Fruit fly (Drosophila melanogaster) whole organism, embryonic: Measurements from ENCODE around the gene CG18281.
A peak's percentile ranks its signal among the peaks of the same experiment; 100 is the strongest.

ENCODE experiments used
- B-H1 ChIP-seq: fragments of 200-800 bp; sonication (Bioruptor generic); IDR thresholded peaks from 3 replicates; pipeline ENCODE4 v1.3.6; 2022; ENCODE audit warnings: missing biosample characterization, missing genetic modification characterization
- Blimp-1 ChIP-seq: fragments of 200-800 bp; sonication (Bioruptor generic); optimal IDR thresholded peaks from 3 replicates; lab custom pipeline; 2018; ENCODE audit warnings: missing biosample characterization, missing genetic modification characterization, mild to moderate bottlenecking, moderate library complexity, missing genetic modification reagents
- CG10147 ChIP-seq: fragments of 200-800 bp; sonication (Bioruptor generic); optimal IDR thresholded peaks from 2 replicates; lab custom pipeline; 2019; ENCODE audit warnings: missing biosample characterization, mild to moderate bottlenecking, missing genetic modification characterization, moderate library complexity
- CG10366 ChIP-seq: fragments of 200-800 bp; sonication (Bioruptor generic); IDR thresholded peaks from 2 replicates; pipeline ENCODE4 v1.3.6; 2022; ENCODE audit warnings: missing biosample characterization, missing genetic modification characterization
- CG10431 ChIP-seq: fragments of 200-800 bp; sonication (Bioruptor generic); optimal IDR thresholded peaks from 3 replicates; lab custom pipeline; 2018; ENCODE audit warnings: missing biosample characterization, mild to moderate bottlenecking, missing genetic modification characterization
- CG10979 ChIP-seq: fragments of 200-800 bp; sonication (Bioruptor generic); optimal IDR thresholded peaks from 2 replicates; lab custom pipeline; 2018; ENCODE audit warnings: missing biosample characterization, mild to moderate bottlenecking, missing genetic modification characterization, moderate library complexity
- CG11093 ChIP-seq: fragments of 200-800 bp; sonication (Bioruptor generic); IDR thresholded peaks from 3 replicates; pipeline ENCODE4 v1.3.6; 2022; ENCODE audit warnings: missing biosample characterization, missing genetic modification characterization
- CG12942 ChIP-seq: fragments of 200-800 bp; sonication (Bioruptor generic); optimal IDR thresholded peaks from 3 replicates; lab custom pipeline; 2016; ENCODE audit warnings: missing biosample characterization, missing genetic modification characterization
- CG13123 ChIP-seq: fragments of 200-800 bp; sonication (Bioruptor generic); optimal IDR thresholded peaks from 2 replicates; lab custom pipeline; 2016; ENCODE audit warnings: missing biosample characterization, missing genetic modification characterization
- CG13894 ChIP-seq: fragments of 200-800 bp; sonication (Bioruptor generic); optimal IDR thresholded peaks from 3 replicates; lab custom pipeline; 2018; ENCODE audit warnings: missing biosample characterization, mild to moderate bottlenecking, missing genetic modification characterization, moderate library complexity
- CG14667 ChIP-seq: fragments of 200-800 bp; sonication (Bioruptor generic); IDR thresholded peaks from 2 replicates; pipeline ENCODE4 v1.3.6; 2022; ENCODE audit warnings: missing biosample characterization, missing genetic modification characterization
- CG16815 ChIP-seq: fragments of 200-800 bp; sonication (Bioruptor generic); optimal IDR thresholded peaks from 3 replicates; lab custom pipeline; 2017; ENCODE audit warnings: missing biosample characterization, mild to moderate bottlenecking, missing genetic modification characterization
- CG30020 ChIP-seq: fragments of 200-800 bp; optimal IDR thresholded peaks from 2 replicates; lab custom pipeline; 2019; ENCODE audit warnings: missing biosample characterization, mild to moderate bottlenecking, missing genetic modification characterization, moderate library complexity
- CG3995 ChIP-seq: fragments of 200-800 bp; sonication (Bioruptor generic); optimal IDR thresholded peaks from 3 replicates; lab custom pipeline; 2016; ENCODE audit warnings: missing biosample characterization, missing genetic modification characterization
- CG6254 ChIP-seq: fragments of 200-800 bp; sonication (Bioruptor generic); optimal IDR thresholded peaks from 3 replicates; lab custom pipeline; 2017; ENCODE audit warnings: mild to moderate bottlenecking, missing biosample characterization, missing genetic modification reagents, missing genetic modification characterization
- CG6813 ChIP-seq: fragments of 200-800 bp; sonication (Bioruptor generic); optimal IDR thresholded peaks from 2 replicates; lab custom pipeline; 2017; ENCODE audit warnings: missing biosample characterization, missing genetic modification characterization, mild to moderate bottlenecking, moderate library complexity, missing genetic modification reagents
- CG6854 ChIP-seq: fragments of 200-800 bp; sonication (Bioruptor generic); optimal IDR thresholded peaks from 3 replicates; lab custom pipeline; 2017; ENCODE audit warnings: missing biosample characterization, mild to moderate bottlenecking, missing genetic modification characterization
- CG8388 ChIP-seq: fragments of 200-800 bp; sonication (Bioruptor generic); optimal IDR thresholded peaks from 2 replicates; lab custom pipeline; 2019; ENCODE audit warnings: missing biosample characterization, mild to moderate bottlenecking, missing genetic modification characterization, moderate library complexity
- Dad ChIP-seq: fragments of 200-800 bp; sonication (Bioruptor generic); optimal IDR thresholded peaks from 3 replicates; lab custom pipeline; 2016; ENCODE audit warnings: missing biosample characterization, missing genetic modification characterization
- Dek ChIP-seq: fragments of 200-800 bp; sonication (Bioruptor generic); optimal IDR thresholded peaks from 3 replicates; lab custom pipeline; 2019; ENCODE audit warnings: missing biosample characterization, mild to moderate bottlenecking, missing genetic modification characterization, moderate library complexity
- Dip3 ChIP-seq: fragments of 200-800 bp; sonication (Bioruptor generic); optimal IDR thresholded peaks from 3 replicates; lab custom pipeline; 2016; ENCODE audit warnings: missing biosample characterization, missing genetic modification characterization
- Dp ChIP-seq: fragments of 200-800 bp; sonication (Bioruptor generic); optimal IDR thresholded peaks from 2 replicates; lab custom pipeline; 2018; ENCODE audit warnings: missing biosample characterization, mild to moderate bottlenecking, missing genetic modification characterization, moderate library complexity
- Fer1 ChIP-seq: fragments of 200-800 bp; sonication (Bioruptor generic); optimal IDR thresholded peaks from 2 replicates; lab custom pipeline; 2017; ENCODE audit warnings: missing biosample characterization, mild to moderate bottlenecking, missing genetic modification characterization
- Fer3 ChIP-seq: fragments of 200-800 bp; sonication (Bioruptor generic); optimal IDR thresholded peaks from 2 replicates; lab custom pipeline; 2018; ENCODE audit warnings: missing biosample characterization, mild to moderate bottlenecking, missing genetic modification characterization, moderate library complexity
- GATAe ChIP-seq: fragments of 200-800 bp; sonication (Bioruptor generic); conservative IDR thresholded peaks from 2 replicates; pipeline ENCODE4 v1.3.6; 2022; ENCODE audit warnings: missing biosample characterization, missing genetic modification characterization
- H2.0 ChIP-seq: fragments of 200-800 bp; sonication (Bioruptor generic); IDR thresholded peaks from 2 replicates; pipeline ENCODE4 v1.3.6; 2022; ENCODE audit warnings: missing biosample characterization, missing genetic modification characterization
- Hey ChIP-seq: fragments of 200-800 bp; sonication (Bioruptor generic); optimal IDR thresholded peaks from 3 replicates; lab custom pipeline; 2018; ENCODE audit warnings: missing biosample characterization, mild to moderate bottlenecking, missing genetic modification characterization
- Lpt ChIP-seq: fragments of >200 bp; optimal IDR thresholded peaks from 2 replicates; lab custom pipeline; 2018; ENCODE audit warnings: missing biosample characterization, missing genetic modification characterization
- Med ChIP-seq: fragments of 200-800 bp; sonication (Bioruptor generic); peaks from one replicate; lab custom pipeline; 2016; ENCODE audit warnings: missing biosample characterization, missing genetic modification characterization, mild to moderate bottlenecking, inconsistent platforms, moderate library complexity
- Nf-YC ChIP-seq: fragments of 200-800 bp; optimal IDR thresholded peaks from 3 replicates; lab custom pipeline; 2019; ENCODE audit warnings: missing biosample characterization, mild to moderate bottlenecking, missing genetic modification characterization, moderate library complexity
- Opbp ChIP-seq: fragments of 200-800 bp; sonication (Bioruptor generic); IDR thresholded peaks from 3 replicates; pipeline ENCODE4 v1.3.6; 2022; ENCODE audit warnings: missing biosample characterization, missing genetic modification characterization; ENCODE audit not compliant: partially characterized antibody
- Optix ChIP-seq: fragments of 200-800 bp; sonication (Bioruptor generic); IDR thresholded peaks from 3 replicates; pipeline ENCODE4 v1.3.6; 2022; ENCODE audit warnings: missing biosample characterization, missing genetic modification characterization
- Ssrp ChIP-seq: fragments of 200-800 bp; sonication (Bioruptor generic); optimal IDR thresholded peaks from 2 replicates; lab custom pipeline; 2018; ENCODE audit warnings: missing biosample characterization, mild to moderate bottlenecking, missing genetic modification characterization, moderate library complexity
- abd-A ChIP-seq: fragments of 200-800 bp; sonication (Bioruptor generic); optimal IDR thresholded peaks from 3 replicates; lab custom pipeline; 2019; ENCODE audit warnings: missing biosample characterization, mild to moderate bottlenecking, missing genetic modification characterization, moderate library complexity
- bowl ChIP-seq: fragments of 200-800 bp; sonication (Bioruptor generic); IDR thresholded peaks from 2 replicates; pipeline ENCODE4 v1.3.6; 2022; ENCODE audit warnings: missing biosample characterization, missing genetic modification characterization
- caup ChIP-seq: fragments of 200-800 bp; sonication (Bioruptor generic); optimal IDR thresholded peaks from 3 replicates; lab custom pipeline; 2017; ENCODE audit warnings: missing biosample characterization, mild to moderate bottlenecking, missing genetic modification characterization, moderate library complexity; ENCODE audit not compliant: severe bottlenecking
- chinmo ChIP-seq: fragments of 200-800 bp; sonication (Bioruptor generic); IDR thresholded peaks from 4 replicates; pipeline ENCODE4 v1.3.6; 2022; ENCODE audit warnings: missing biosample characterization, missing genetic modification characterization; ENCODE audit not compliant: partially characterized antibody
- chn ChIP-seq: fragments of 200-800 bp; sonication (Bioruptor generic); optimal IDR thresholded peaks from 2 replicates; lab custom pipeline; 2016; ENCODE audit warnings: missing biosample characterization, missing genetic modification characterization
- emc ChIP-seq: fragments of 200-800 bp; sonication (Bioruptor generic); optimal IDR thresholded peaks from 2 replicates; lab custom pipeline; 2016; ENCODE audit warnings: missing biosample characterization, missing genetic modification characterization
- fd3F ChIP-seq: fragments of 200-800 bp; sonication (Bioruptor generic); optimal IDR thresholded peaks from 2 replicates; lab custom pipeline; 2018; ENCODE audit warnings: missing biosample characterization, mild to moderate bottlenecking, missing genetic modification characterization, moderate library complexity
- gcm ChIP-seq: fragments of 200-800 bp; sonication (Bioruptor generic); optimal IDR thresholded peaks from 2 replicates; lab custom pipeline; 2019; ENCODE audit warnings: missing biosample characterization, mild to moderate bottlenecking, missing genetic modification characterization, moderate library complexity
- pan ChIP-seq, 4 experiments: fragments of >200 bp in 3 of 4; fragments of 200-800 bp in 1 of 4; sonication (Bioruptor generic) in 1 of 4; optimal IDR thresholded peaks in 3 of 4; IDR thresholded peaks in 1 of 4; 2 replicates each; pipeline versions ENCODE4 v1.3.6 to Lab custom; 2017 to 2022; ENCODE audit warnings: missing biosample characterization in 2 of 4, missing genetic modification characterization in 2 of 4, mixed read lengths in 1 of 4
- ranshi ChIP-seq: fragments of 200-800 bp; sonication (Bioruptor generic); IDR thresholded peaks from 2 replicates; pipeline ENCODE4 v1.3.6; 2022; ENCODE audit warnings: missing biosample characterization, missing genetic modification characterization
- schlank ChIP-seq: fragments of 200-800 bp; sonication (Bioruptor generic); optimal IDR thresholded peaks from 2 replicates; lab custom pipeline; 2018; ENCODE audit warnings: missing biosample characterization, mild to moderate bottlenecking, missing genetic modification characterization
- sna ChIP-seq: fragments of 200-800 bp; sonication (Bioruptor generic); IDR thresholded peaks from 2 replicates; pipeline ENCODE4 v1.3.6; 2022; ENCODE audit warnings: missing biosample characterization, missing genetic modification characterization; ENCODE audit not compliant: partially characterized antibody
- stc ChIP-seq: fragments of 200-800 bp; sonication (Bioruptor generic); IDR thresholded peaks from 2 replicates; pipeline ENCODE4 v1.3.6; 2022; ENCODE audit warnings: missing biosample characterization, missing genetic modification characterization
- tll ChIP-seq, 2 experiments: fragments of 200-800 bp in 1 of 2; fragments of >200 bp in 1 of 2; sonication (Bioruptor generic) in 1 of 2; optimal IDR thresholded peaks; 2 replicates each; lab custom pipeline; 2017 to 2019; ENCODE audit warnings: missing biosample characterization in 2 of 2, missing genetic modification characterization in 2 of 2, mild to moderate bottlenecking in 1 of 2, moderate library complexity in 1 of 2
- unpg ChIP-seq: fragments of 200-800 bp; sonication (Bioruptor generic); optimal IDR thresholded peaks from 3 replicates; lab custom pipeline; 2018; ENCODE audit warnings: missing biosample characterization, mild to moderate bottlenecking, missing genetic modification characterization, moderate library complexity
- z ChIP-seq: fragments of 200-800 bp; sonication (Bioruptor generic); IDR thresholded peaks from 3 replicates; pipeline ENCODE4 v1.3.6; 2022; ENCODE audit warnings: missing biosample characterization, missing genetic modification characterization

CG18281 gene

DNA sequence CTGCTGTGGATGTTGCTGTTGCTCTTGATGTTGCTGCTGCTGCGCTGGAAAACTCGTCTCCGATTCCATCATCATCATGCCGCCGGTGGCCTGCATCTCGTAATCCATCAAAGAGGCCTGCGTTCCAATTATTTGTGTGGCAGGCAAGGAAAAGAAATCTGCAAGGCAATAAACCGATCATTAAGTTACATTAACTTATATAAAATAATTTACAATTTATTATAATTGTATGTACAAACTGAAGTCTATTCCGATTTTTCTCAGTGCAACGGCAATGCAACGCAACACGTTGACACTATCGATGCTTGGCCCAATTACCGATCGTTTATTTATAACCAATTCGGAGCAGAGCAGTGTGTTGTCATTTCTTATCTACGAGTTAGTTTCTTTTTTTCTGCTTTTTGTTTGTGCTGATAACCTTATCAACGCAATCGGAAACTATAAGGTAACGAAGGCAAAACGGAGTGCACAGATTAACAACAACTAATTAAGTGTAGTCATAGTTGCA lies 28.6 kb upstream of the CG18281 start (continued):
- TF ChIP-seq sna (GFP tag; lab: Robert Waterston, UW) (no peak), Med (GFP tag; lab: Kevin White, UChicago) (peak; percentile 76), Dp (GFP tag; lab: Kevin White, UChicago) (no peak), CG30020 (tag; lab: Kevin White, UChicago) (no peak), Blimp-1 (GFP tag; lab: Kevin White, UChicago) (peak; percentile 59), Nf-YC (tag; lab: Kevin White, UChicago) (peak; percentile 33), stc (peak; percentile 60), CG6813 (GFP tag; lab: Kevin White, UChicago) (peak; percentile 68), chn (GFP tag; lab: Kevin White, UChicago) (no peak), Ssrp (tag; lab: Kevin White, UChicago) (peak; percentile 19), pan (optimal IDR thresholded peaks at IDR 0.05; lab: Kevin White, UChicago) (no peak), pan (GFP tag; optimal IDR thresholded peaks at IDR 0.05 in 1 of 2, IDR thresholded peaks at IDR 0.05 in 1 of 2) (peak in 1 of 2 experiments; percentile 69), B-H1 (GFP tag; lab: Robert Waterston, UW) (no peak), schlank (tag; lab: Kevin White, UChicago) (no peak), tll (GFP tag; optimal IDR thresholded peaks at IDR 0.05; lab: Kevin White, UChicago) (no peak), Optix (peak; percentile 61; the same call in 2 of the 3 replicates), emc (GFP tag; lab: Kevin White, UChicago) (no peak), Fer1 (GFP tag; lab: Kevin White, UChicago) (peak; percentile 63), fd3F (no peak), H2.0 (peak; percentile 54), GATAe (GFP tag; lab: Robert Waterston, UW) (0 out of 2 replicates have a peak, but pooled peaks have one; percentile 21), z (GFP tag; lab: Robert Waterston, UW) (no peak), CG10431 (GFP tag; lab: Kevin White, UChicago) (no peak), chinmo (peak; percentile 84), CG13894 (tag; lab: Kevin White, UChicago) (no peak), CG8388 (GFP tag; lab: Kevin White, UChicago) (peak; percentile 42), abd-A (no peak), CG11093 (GFP tag; lab: Robert Waterston, UW) (no peak; the same call in 2 of the 3 replicates), ranshi (GFP tag; lab: Robert Waterston, UW) (peak; percentile 43; the same call in 1 of the 2 replicates), CG6254 (peak; percentile 71), bowl (GFP tag; lab: Robert Waterston, UW) (no peak), Dip3 (GFP tag; lab: Kevin White, UChicago) (no peak), Dek (peak; percentile 35), CG16815 (no peak), gcm (GFP tag; lab: Kevin White, UChicago) (peak; percentile 44), CG13123 (GFP tag; lab: Kevin White, UChicago) (no peak), caup (GFP tag; lab: Kevin White, UChicago) (peak; percentile 18), Fer3 (peak; percentile 1), Hey (tag; lab: Kevin White, UChicago) (no peak), CG14667 (GFP tag; lab: Robert Waterston, UW) (no peak), CG10979 (tag; lab: Kevin White, UChicago) (peak; percentile 45), Lpt (GFP tag; lab: Kevin White, UChicago) (no peak), CG10147 (GFP tag; lab: Kevin White, UChicago) (peak; percentile 23), Dad (no peak), unpg (GFP tag; lab: Kevin White, UChicago) (peak; percentile 65), CG10366 (peak; percentile 43; the same call in 1 of the 2 replicates), CG6854 (GFP tag; lab: Kevin White, UChicago) (no peak), CG3995 (no peak), Opbp (no peak), CG12942 (GFP tag; lab: Kevin White, UChicago) (peak; percentile 34)
